Fruit fly (Drosophila melanogaster): ENCODE measurements around the gene CG8892.

- TF ChIP-seq EcR (GFP tag; optimal IDR thresholded peaks at IDR 0.05) (no peak), CG13204 (GFP tag; optimal IDR thresholded peaks at IDR 0.05) (no peak), CG15710 (tag; optimal IDR thresholded peaks at IDR 0.05) (no peak), gl (tag; optimal IDR thresholded peaks at IDR 0.05) (no peak), rn (GFP tag; IDR thresholded peaks at IDR 0.05) (no peak), Pif1A (GFP tag; optimal IDR thresholded peaks at IDR 0.05) (no peak), CG12605 (GFP tag; IDR thresholded peaks at IDR 0.05) (no peak), CG34367 (tag; optimal IDR thresholded peaks at IDR 0.05) (no peak), Snoo (tag; optimal IDR thresholded peaks at IDR 0.05) (no peak), fd96Ca (GFP tag; IDR thresholded peaks at IDR 0.05) (no peak), CG17806 (tag; optimal IDR thresholded peaks at IDR 0.05) (no peak), CG10348 (GFP tag; IDR thresholded peaks at IDR 0.05) (no peak), CG8301 (tag; optimal IDR thresholded peaks at IDR 0.05) (no peak), Ets98B (GFP tag; IDR thresholded peaks at IDR 0.05) (no peak)
These were observed 46.7 kb upstream of the CG8892 start, which contains the start of gene vkg for dm6 chr2L:5028091-5028490.
